Worm (Caenorhabditis elegans): Measurements from ENCODE around the gene nhr-177.
"Not testable (repeated sequence)": the region's sequence is repeated elsewhere in the genome, so short reads cannot be mapped to it uniquely, and the experiment has no call there.

DNA sequence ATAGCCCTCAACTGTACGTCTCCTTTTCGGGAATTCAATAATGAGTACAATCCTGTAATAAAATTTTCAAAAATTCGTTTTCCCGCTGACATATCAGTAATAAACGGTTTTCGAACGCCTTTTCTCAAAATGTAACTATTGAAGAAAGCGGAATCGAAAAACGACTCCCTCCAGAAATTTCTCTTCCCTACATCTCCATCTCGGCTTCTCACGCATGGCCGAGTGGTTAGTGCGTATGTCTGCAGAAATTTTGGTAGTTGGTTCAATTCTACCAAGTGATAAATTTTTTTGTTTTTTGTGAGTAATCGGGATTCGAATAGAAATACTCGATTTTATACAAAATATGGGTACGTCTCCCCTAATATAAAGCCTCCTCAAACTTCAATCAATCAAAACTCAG, 48.9 kb upstream of the nhr-177 start:
- not testable (repeated sequence) for TF ChIP-seq nfya-1 (tag; optimal IDR thresholded peaks at IDR 0.05); ztf-16 (tag; optimal IDR thresholded peaks at IDR 0.05); ceh-18 (tag; optimal IDR thresholded peaks at IDR 0.05); pag-3 (tag; optimal IDR thresholded peaks at IDR 0.05; ENCODE audit: borderline replicate concordance); sox-4 (tag; optimal IDR thresholded peaks at IDR 0.05); fkh-10 (GFP tag; optimal IDR thresholded peaks at IDR 0.05); T23F11.4 (GFP tag; optimal IDR thresholded peaks at IDR 0.05); dve-1 (tag; optimal IDR thresholded peaks at IDR 0.05); nhr-232 (tag; optimal IDR thresholded peaks at IDR 0.05); eyg-1 (tag; optimal IDR thresholded peaks at IDR 0.05)

All from whole organism, late embryonic.